Worm (Caenorhabditis elegans) whole organism, midembryonic: ENCODE measurements around the gene dli-1.

Experiments used
- T22C8.4 ChIP-seq: fragments of 200-800 bp; sonication (Bioruptor generic); IDR thresholded peaks from 2 replicates; pipeline ENCODE4 v1.3.6; 2022; ENCODE audit warnings: missing genetic modification characterization, missing compliant biosample characterization
- flt-1 ChIP-seq: fragments of 200-800 bp; sonication (Bioruptor generic); IDR thresholded peaks from 2 replicates; pipeline ENCODE4 v1.3.6; 2022; ENCODE audit warnings: missing genetic modification characterization, missing compliant biosample characterization
- med-1 ChIP-seq: sonication (generic microtip); optimal IDR thresholded peaks from 2 replicates; lab custom pipeline; 2017; ENCODE audit warnings: missing genetic modification characterization, mild to moderate bottlenecking, missing compliant biosample characterization, antibody characterized with exemption, missing genetic modification reagents; ENCODE audit not compliant: insufficient read depth
- ref-1 ChIP-seq: fragments of 200-800 bp; sonication (Bioruptor generic); conservative IDR thresholded peaks from 2 replicates; pipeline ENCODE4 v1.3.6; 2022; ENCODE audit warnings: missing genetic modification reagents, missing genetic modification characterization, missing compliant biosample characterization
- ztf-23 ChIP-seq: fragments of 200-800 bp; sonication (Bioruptor generic); IDR thresholded peaks from 2 replicates; pipeline ENCODE4 v1.3.6; 2022; ENCODE audit warnings: missing genetic modification reagents, missing genetic modification characterization, missing compliant biosample characterization

- TF ChIP-seq med-1 (GFP tag; lab: Kevin White, UChicago) = no peak
- no peak for TF ChIP-seq ref-1 (GFP tag; lab: Robert Waterston, UW)
- TF ChIP-seq flt-1 (GFP tag; lab: Robert Waterston, UW) = no peak
- TF ChIP-seq T22C8.4 = no peak
- no peak for TF ChIP-seq ztf-23 (GFP tag; lab: Robert Waterston, UW)
Observed at ce11 chrIV:13078342-13078741, 20.2 kb downstream of the dli-1 start.
